Worm (Caenorhabditis elegans) whole organism, mixed stage, embryonic: ENCODE data around the gene str-176.

Experiments
- flh-1 ChIP-seq: fragments of 200-800 bp; sonication (Bioruptor generic); optimal IDR thresholded peaks from 2 replicates; lab custom pipeline; 2018; ENCODE audit warnings: mild to moderate bottlenecking, missing genetic modification characterization, moderate library complexity, missing compliant biosample characterization
- lsy-2 ChIP-seq: fragments of 150-350 bp; optimal IDR thresholded peaks from 2 replicates; lab custom pipeline; 2014; ENCODE audit warnings: missing biosample characterization, missing genetic modification characterization

DNA sequence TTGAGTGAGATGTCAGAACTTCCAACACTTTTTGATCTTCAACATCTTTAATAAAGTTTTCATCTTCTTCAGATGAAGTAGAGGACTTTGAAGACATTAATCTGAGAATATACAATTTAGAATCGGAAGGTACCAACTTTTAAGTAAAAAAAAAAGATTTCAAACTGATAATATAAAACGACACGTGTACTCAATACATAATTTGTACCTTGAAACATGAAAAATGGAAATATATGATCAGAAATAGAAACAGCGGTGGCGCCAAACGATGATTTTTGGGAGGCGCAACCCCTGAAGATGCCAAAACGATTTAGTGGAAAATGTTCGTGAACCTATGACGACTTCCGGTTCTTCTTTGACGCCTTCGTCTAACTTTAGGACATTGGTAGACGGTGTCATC lies 8.9 kb upstream of the str-176 start, which contains the start of gene oat-1:
- TF ChIP-seq flh-1 (GFP tag; lab: Kevin White, UChicago) (no peak), lsy-2 (tag; lab: Kevin White, UChicago) (no peak)
